Worm (Caenorhabditis elegans) whole organism, late embryonic: ENCODE measurements around the gene F25B5.6.

Source experiments
- F13H6.1 ChIP-seq: sonication (generic microtip); optimal IDR thresholded peaks from 2 replicates; lab custom pipeline; 2016; ENCODE audit warnings: missing genetic modification characterization, missing compliant biosample characterization
- K02D7.2 ChIP-seq: sonication (generic microtip); optimal IDR thresholded peaks from 2 replicates; lab custom pipeline; 2017; ENCODE audit warnings: mild to moderate bottlenecking, missing genetic modification characterization, missing compliant biosample characterization
- K09A11.1 ChIP-seq: sonication (generic microtip); optimal IDR thresholded peaks from 2 replicates; lab custom pipeline; 2017; ENCODE audit warnings: antibody characterized with exemption, mild to moderate bottlenecking, missing genetic modification characterization, missing compliant biosample characterization; ENCODE audit not compliant: insufficient read depth
- ceh-2 ChIP-seq: sonication (generic microtip); optimal IDR thresholded peaks from 2 replicates; lab custom pipeline; 2016; ENCODE audit warnings: missing genotype, missing genetic modification characterization, missing compliant biosample characterization
- ceh-24 ChIP-seq: sonication (generic microtip); optimal IDR thresholded peaks from 2 replicates; lab custom pipeline; 2016; ENCODE audit warnings: mild to moderate bottlenecking, missing genetic modification characterization, missing compliant biosample characterization
- ceh-30 ChIP-seq: fragments of 150-350 bp; optimal IDR thresholded peaks from 2 replicates; lab custom pipeline; 2014; ENCODE audit warnings: missing biosample characterization, missing genetic modification characterization
- ceh-31 ChIP-seq: sonication (generic microtip); optimal IDR thresholded peaks from 2 replicates; lab custom pipeline; 2016; ENCODE audit warnings: missing genetic modification characterization, missing compliant biosample characterization
- ceh-34 ChIP-seq: sonication (generic microtip); optimal IDR thresholded peaks from 2 replicates; lab custom pipeline; 2016; ENCODE audit warnings: mild to moderate bottlenecking, missing genetic modification characterization, missing compliant biosample characterization
- ceh-48 ChIP-seq: sonication (generic microtip); optimal IDR thresholded peaks from 2 replicates; lab custom pipeline; 2016; ENCODE audit warnings: missing genetic modification characterization, inconsistent platforms, missing compliant biosample characterization
- ceh-6 ChIP-seq: fragments of 200-800 bp; sonication (Bioruptor generic); optimal IDR thresholded peaks from 2 replicates; lab custom pipeline; 2018; ENCODE audit warnings: mild to moderate bottlenecking, missing genetic modification characterization, missing compliant biosample characterization
- ceh-9 ChIP-seq: sonication (generic microtip); optimal IDR thresholded peaks from 2 replicates; lab custom pipeline; 2016; ENCODE audit warnings: mild to moderate bottlenecking, missing genetic modification characterization, inconsistent platforms, missing compliant biosample characterization
- dve-1 ChIP-seq: sonication (generic microtip); optimal IDR thresholded peaks from 2 replicates; lab custom pipeline; 2017; ENCODE audit warnings: antibody characterized with exemption, mild to moderate bottlenecking, missing genetic modification characterization, missing compliant biosample characterization
- elt-2 ChIP-seq: sonication (generic microtip); optimal IDR thresholded peaks from 2 replicates; lab custom pipeline; 2016; ENCODE audit warnings: missing genetic modification reagents, missing genetic modification characterization, missing compliant biosample characterization
- fax-1 ChIP-seq: sonication (generic microtip); optimal IDR thresholded peaks from 2 replicates; lab custom pipeline; 2016; ENCODE audit warnings: missing genotype, missing genetic modification characterization, missing compliant biosample characterization
- gmeb-2 ChIP-seq: sonication (generic microtip); optimal IDR thresholded peaks from 2 replicates; lab custom pipeline; 2016; ENCODE audit warnings: missing genetic modification characterization, inconsistent platforms, missing compliant biosample characterization
- hlh-15 ChIP-seq: sonication (generic microtip); optimal IDR thresholded peaks from 2 replicates; lab custom pipeline; 2016; ENCODE audit warnings: missing genetic modification characterization, missing compliant biosample characterization
- hlh-30 ChIP-seq: sonication (generic microtip); optimal IDR thresholded peaks from 2 replicates; lab custom pipeline; 2017; ENCODE audit warnings: antibody characterized with exemption, missing genetic modification characterization, missing compliant biosample characterization; ENCODE audit not compliant: insufficient read depth
- hlh-8 ChIP-seq: sonication (generic microtip); optimal IDR thresholded peaks from 2 replicates; lab custom pipeline; 2016; ENCODE audit warnings: missing genotype, missing genetic modification characterization, missing compliant biosample characterization
- mec-3 ChIP-seq: sonication (generic microtip); optimal IDR thresholded peaks from 2 replicates; lab custom pipeline; 2016; ENCODE audit warnings: borderline replicate concordance, missing genetic modification characterization, missing compliant biosample characterization
- nhr-11 ChIP-seq: fragments of 150-350 bp; optimal IDR thresholded peaks from 2 replicates; lab custom pipeline; 2014; ENCODE audit warnings: missing biosample characterization, missing genetic modification characterization
- npax-4 ChIP-seq: sonication (generic microtip); optimal IDR thresholded peaks from 2 replicates; lab custom pipeline; 2016; ENCODE audit warnings: missing genetic modification characterization, missing compliant biosample characterization
- odd-2 ChIP-seq: sonication (generic microtip); optimal IDR thresholded peaks from 2 replicates; lab custom pipeline; 2017; ENCODE audit warnings: antibody characterized with exemption, mild to moderate bottlenecking, missing genetic modification characterization, missing compliant biosample characterization
- pat-9 ChIP-seq: fragments of 200-800 bp; sonication (Bioruptor generic); optimal IDR thresholded peaks from 2 replicates; lab custom pipeline; 2018; ENCODE audit warnings: mild to moderate bottlenecking, missing genetic modification characterization, moderate library complexity, missing compliant biosample characterization
- pax-1 ChIP-seq: fragments of 150-350 bp; optimal IDR thresholded peaks from 2 replicates; lab custom pipeline; 2014; ENCODE audit warnings: missing biosample characterization, missing genetic modification characterization
- pha-4 ChIP-seq: fragments of 150-350 bp; optimal IDR thresholded peaks from 2 replicates; lab custom pipeline; 2018; ENCODE audit warnings: missing biosample characterization, missing genetic modification reagents, missing genetic modification characterization
- pqm-1 ChIP-seq: sonication (generic microtip); optimal IDR thresholded peaks from 2 replicates; lab custom pipeline; 2016; ENCODE audit warnings: missing genetic modification characterization, missing compliant biosample characterization
- ref-2 ChIP-seq: sonication (generic microtip); optimal IDR thresholded peaks from 2 replicates; lab custom pipeline; 2016; ENCODE audit warnings: missing genetic modification characterization, missing compliant biosample characterization
- rnt-1 ChIP-seq: sonication (generic microtip); optimal IDR thresholded peaks from 2 replicates; lab custom pipeline; 2016; ENCODE audit warnings: missing genetic modification characterization, missing compliant biosample characterization
- ttx-3 ChIP-seq: sonication (generic microtip); optimal IDR thresholded peaks from 2 replicates; lab custom pipeline; 2016; ENCODE audit warnings: missing genetic modification reagents, missing genetic modification characterization, missing compliant biosample characterization
- unc-3 ChIP-seq, 2 experiments: fragments of 200-800 bp in 1 of 2; sonication (Bioruptor generic) in 1 of 2; sonication (generic microtip) in 1 of 2; conservative IDR thresholded peaks in 1 of 2; optimal IDR thresholded peaks in 1 of 2; 2 replicates each; pipeline versions ENCODE4 v1.3.6 to Lab custom; 2016 to 2022; ENCODE audit warnings: missing compliant biosample characterization in 2 of 2, missing genetic modification characterization in 2 of 2, missing genetic modification reagents in 1 of 2

F25B5.6 gene

DNA sequence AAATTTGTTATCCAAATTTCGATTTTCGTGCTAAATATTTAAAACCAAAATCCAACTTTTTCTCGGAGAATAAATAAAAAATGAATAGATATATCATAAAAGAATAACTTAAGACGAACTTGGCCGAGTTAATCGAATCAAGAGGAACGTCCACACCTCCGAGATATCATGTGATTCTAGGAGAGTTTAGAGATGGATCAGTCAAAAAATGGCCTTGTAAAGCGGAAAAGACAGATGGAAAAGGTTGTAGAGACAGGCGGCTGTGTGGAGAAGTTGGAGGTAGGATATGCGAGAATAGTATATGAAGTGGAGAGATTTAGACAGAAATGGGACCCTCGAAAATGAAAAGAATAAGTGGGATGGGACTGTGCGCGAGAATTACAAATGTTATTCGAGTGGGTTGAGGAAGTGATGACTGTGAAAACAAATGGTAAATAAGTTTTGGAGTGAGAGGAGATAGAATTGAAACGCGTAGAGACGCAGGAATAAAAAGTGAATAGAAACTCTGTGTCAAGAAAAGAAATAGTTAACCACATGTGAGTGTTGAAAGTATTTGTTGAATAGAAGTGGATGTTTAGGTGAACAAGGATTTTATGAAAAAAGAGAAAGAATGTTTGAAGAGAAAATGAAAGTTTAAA, 34.3 kb upstream of the F25B5.6 start:
- peak; percentile 17 for TF ChIP-seq ceh-31 (tag; lab: Kevin White, UChicago)
- no peak for TF ChIP-seq ceh-6 (GFP tag; lab: Kevin White, UChicago)
- TF ChIP-seq ceh-48 (tag; lab: Kevin White, UChicago), result no peak
- no peak for TF ChIP-seq gmeb-2 (tag; lab: Kevin White, UChicago)
- TF ChIP-seq hlh-30 (tag; lab: Kevin White, UChicago), result peak; percentile 48
- TF ChIP-seq, all 69 proteins: peak for 2

- TF ChIP-seq nhr-11 (tag; lab: Kevin White, UChicago), result no peak
- TF ChIP-seq pqm-1, result no peak
- no peak for TF ChIP-seq odd-2 (tag; lab: Kevin White, UChicago)
- no peak for TF ChIP-seq ceh-34 (tag; lab: Kevin White, UChicago)
Measured at ce11 chrIII:5982026-5982425, 33.5 kb upstream of the F25B5.6 start, which contains the start of gene frm-2. Gene frm-2, minus strand, starts transcription at chrIII:5982126.

- peak; percentile 94 for TF ChIP-seq elt-2
- TF ChIP-seq ceh-31 (tag; lab: Kevin White, UChicago), result no peak
Measured at ce11 chrIII:5981407-5981806, 32.9 kb upstream of the F25B5.6 start.

DNA sequence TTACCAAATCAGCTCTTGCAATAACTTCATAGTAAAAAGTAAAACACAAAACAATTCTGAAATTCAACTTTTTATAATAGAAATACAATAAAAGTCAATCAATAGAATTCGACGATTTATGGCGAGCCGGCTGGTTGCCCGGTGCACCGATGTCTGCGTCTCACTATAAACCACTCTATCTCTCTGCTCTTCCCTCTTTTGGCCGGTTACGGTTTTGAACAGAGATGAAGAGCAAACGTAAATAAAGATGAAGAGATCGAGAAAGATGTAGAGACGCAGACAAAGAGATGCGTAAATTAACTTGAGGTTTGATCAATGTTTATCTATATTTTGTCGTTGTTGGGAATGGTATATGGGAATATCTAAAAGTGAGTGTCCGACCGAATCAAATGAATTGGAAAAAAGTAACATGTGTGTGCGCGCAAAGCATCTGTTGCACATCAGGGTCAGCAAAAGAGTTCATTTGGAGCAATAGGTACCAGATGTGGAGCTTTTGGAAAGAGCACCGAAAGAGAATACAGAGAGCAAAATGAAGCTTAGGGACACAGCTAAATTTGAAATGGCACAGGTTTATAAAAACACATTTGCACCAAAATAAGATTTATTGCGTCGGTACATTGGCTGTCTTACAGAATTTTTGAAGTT, 31.9 kb upstream of the F25B5.6 start:
- TF ChIP-seq pax-1 (tag; lab: Kevin White, UChicago) (peak; percentile 82), hlh-8 (tag; lab: Kevin White, UChicago) (peak; percentile 85), hlh-30 (tag; lab: Kevin White, UChicago) (no peak), ceh-48 (tag; lab: Kevin White, UChicago) (no peak)

ce11 chrIII:5976021-5976420, 27.5 kb upstream of the F25B5.6 start:
- TF ChIP-seq hlh-8 (tag; lab: Kevin White, UChicago) (peak; percentile 64), ceh-9 (tag; lab: Kevin White, UChicago) (no peak), ref-2 (tag; lab: Kevin White, UChicago) (peak; percentile 1)

- TF ChIP-seq rnt-1 (tag; lab: Kevin White, UChicago) (no peak), dve-1 (no peak), ceh-24 (no peak), fax-1 (tag; lab: Kevin White, UChicago) (no peak), npax-4 (tag; lab: Kevin White, UChicago) (no peak), ttx-3 (tag; lab: Kevin White, UChicago) (no peak)
Measured at ce11 chrIII:5975005-5975730, 26.6 kb upstream of the F25B5.6 start, which contains the start of gene mlp-1. Gene mlp-1, minus strand, starts transcription at chrIII:5975055.

DNA sequence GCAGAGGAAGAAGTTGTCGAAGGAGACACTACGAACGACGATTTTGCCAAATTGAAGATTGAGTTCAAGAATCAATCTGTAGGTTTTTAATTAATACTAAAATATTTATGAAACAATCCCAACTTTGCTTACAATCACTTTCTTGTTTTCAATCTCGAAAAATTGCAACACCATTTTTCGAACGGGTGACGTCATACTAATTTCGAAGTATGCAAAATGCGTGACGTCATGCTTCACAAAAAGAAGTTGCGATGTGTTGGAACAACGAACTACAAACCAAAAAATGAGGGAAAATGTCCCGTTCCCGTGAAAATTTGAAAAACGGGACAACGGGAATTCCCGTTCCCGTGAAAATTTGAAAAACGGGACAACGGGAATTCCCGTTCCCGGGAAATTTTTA, 19.1 kb upstream of the F25B5.6 start:
- no peak for TF ChIP-seq hlh-8 (tag; lab: Kevin White, UChicago)
- no peak for TF ChIP-seq ceh-34 (tag; lab: Kevin White, UChicago)
- TF ChIP-seq pha-4 (tag; lab: Kevin White, UChicago), result no peak
- TF ChIP-seq ceh-2 (tag; lab: Kevin White, UChicago), result no peak
- no peak for TF ChIP-seq unc-3 (GFP tag; conservative IDR thresholded peaks at IDR 0.05; lab: Robert Waterston, UW)
- TF ChIP-seq unc-3 (tag; optimal IDR thresholded peaks at IDR 0.05; lab: Kevin White, UChicago), result no peak
- no peak for TF ChIP-seq mec-3 (tag; lab: Kevin White, UChicago)
- no peak for TF ChIP-seq hlh-15
- TF ChIP-seq K09A11.1 (tag; lab: Kevin White, UChicago), result no peak
- TF ChIP-seq pat-9 (tag; lab: Kevin White, UChicago), result no peak
- TF ChIP-seq F13H6.1, result no peak
- TF ChIP-seq ceh-30 (tag; lab: Kevin White, UChicago), result no peak
- TF ChIP-seq ceh-9 (tag; lab: Kevin White, UChicago), result no peak
- TF ChIP-seq K02D7.2 (tag; lab: Kevin White, UChicago), result no peak
- TF ChIP-seq dve-1, result no peak
- no peak for TF ChIP-seq ceh-31 (tag; lab: Kevin White, UChicago)
